Worm (Caenorhabditis elegans) whole organism, late embryonic: Measurements from ENCODE around the gene coa-3.

ENCODE experiments used
- F13H6.1 ChIP-seq: sonication (generic microtip); optimal IDR thresholded peaks from 2 replicates; lab custom pipeline; 2016; ENCODE audit warnings: missing genetic modification characterization, missing compliant biosample characterization
- ceh-34 ChIP-seq: sonication (generic microtip); optimal IDR thresholded peaks from 2 replicates; lab custom pipeline; 2016; ENCODE audit warnings: mild to moderate bottlenecking, missing genetic modification characterization, missing compliant biosample characterization
- elt-2 ChIP-seq: sonication (generic microtip); optimal IDR thresholded peaks from 2 replicates; lab custom pipeline; 2016; ENCODE audit warnings: missing genetic modification reagents, missing genetic modification characterization, missing compliant biosample characterization
- ets-4 ChIP-seq: sonication (generic microtip); optimal IDR thresholded peaks from 2 replicates; lab custom pipeline; 2016; ENCODE audit warnings: missing genetic modification characterization, missing compliant biosample characterization
- fkh-10 ChIP-seq: fragments of 150-350 bp; optimal IDR thresholded peaks from 2 replicates; lab custom pipeline; 2014; ENCODE audit warnings: missing biosample characterization, missing genetic modification reagents, missing genetic modification characterization
- fkh-6 ChIP-seq: sonication (generic microtip); optimal IDR thresholded peaks from 2 replicates; lab custom pipeline; 2016; ENCODE audit warnings: missing genetic modification characterization, missing compliant biosample characterization
- hlh-13 ChIP-seq: fragments of 200-800 bp; sonication (Bioruptor generic); optimal IDR thresholded peaks from 2 replicates; lab custom pipeline; 2018; ENCODE audit warnings: mild to moderate bottlenecking, missing genetic modification characterization, missing compliant biosample characterization
- pax-1 ChIP-seq: fragments of 150-350 bp; optimal IDR thresholded peaks from 2 replicates; lab custom pipeline; 2014; ENCODE audit warnings: missing biosample characterization, missing genetic modification characterization
- rnt-1 ChIP-seq: sonication (generic microtip); optimal IDR thresholded peaks from 2 replicates; lab custom pipeline; 2016; ENCODE audit warnings: missing genetic modification characterization, missing compliant biosample characterization
- unc-42 ChIP-seq: sonication (generic microtip); optimal IDR thresholded peaks from 2 replicates; lab custom pipeline; 2016; ENCODE audit warnings: missing genotype, missing genetic modification characterization, missing compliant biosample characterization
- unc-55 ChIP-seq: sonication (generic microtip); optimal IDR thresholded peaks from 2 replicates; lab custom pipeline; 2017; ENCODE audit warnings: missing biosample characterization, missing genetic modification reagents, missing genetic modification characterization

ce11 chrII:4601256-4601655 is 1.2 kb downstream of the coa-3 start, which contains the start of gene ipla-1:
- TF ChIP-seq elt-2: no peak
- no peak for TF ChIP-seq ets-4
- TF ChIP-seq F13H6.1 (tag; lab: Kevin White, UChicago): no peak
- TF ChIP-seq rnt-1: no peak
- TF ChIP-seq fkh-10 (GFP tag; lab: Kevin White, UChicago): no peak
- no peak for TF ChIP-seq ceh-34 (tag; lab: Kevin White, UChicago)
- TF ChIP-seq unc-55 (GFP tag; lab: Kevin White, UChicago): no peak
- no peak for TF ChIP-seq pax-1 (tag; lab: Kevin White, UChicago)
- no peak for TF ChIP-seq unc-42 (tag; lab: Kevin White, UChicago)
- TF ChIP-seq hlh-13: no peak
- TF ChIP-seq fkh-6: no peak
